Fruit fly (Drosophila melanogaster) whole organism, embryonic: ENCODE data around the gene CG12947.
A peak's percentile ranks its signal among the peaks of the same experiment; 100 is the strongest.

Source experiments
- Adf1 ChIP-seq: fragments of 200-800 bp; sonication (Bioruptor generic); IDR thresholded peaks from 2 replicates; pipeline ENCODE4 v1.3.6; 2022; ENCODE audit warnings: missing biosample characterization, missing genetic modification characterization
- Bgb ChIP-seq: fragments of 200-800 bp; sonication (Bioruptor generic); IDR thresholded peaks from 2 replicates; pipeline ENCODE4 v1.3.6; 2022; ENCODE audit warnings: missing biosample characterization, missing genetic modification characterization; ENCODE audit not compliant: partially characterized antibody
- CG11093 ChIP-seq: fragments of 200-800 bp; sonication (Bioruptor generic); IDR thresholded peaks from 3 replicates; pipeline ENCODE4 v1.3.6; 2022; ENCODE audit warnings: missing biosample characterization, missing genetic modification characterization
- CG11247 ChIP-seq: fragments of 200-800 bp; sonication (Bioruptor generic); IDR thresholded peaks from 2 replicates; pipeline ENCODE4 v1.3.6; 2022; ENCODE audit warnings: missing biosample characterization, missing genetic modification characterization
- CG11398 ChIP-seq: fragments of 200-800 bp; sonication (Bioruptor generic); optimal IDR thresholded peaks from 2 replicates; lab custom pipeline; 2016; ENCODE audit warnings: missing biosample characterization, missing genetic modification characterization
- CG12391 ChIP-seq: fragments of 200-800 bp; sonication (Bioruptor generic); optimal IDR thresholded peaks from 3 replicates; lab custom pipeline; 2018; ENCODE audit warnings: missing biosample characterization, mild to moderate bottlenecking, missing genetic modification characterization, moderate library complexity
- CG14441 ChIP-seq: fragments of 200-800 bp; sonication (Bioruptor generic); IDR thresholded peaks from 2 replicates; pipeline ENCODE4 v1.3.6; 2022; ENCODE audit warnings: missing biosample characterization, missing genetic modification characterization
- CG15269 ChIP-seq: fragments of 200-800 bp; sonication (Bioruptor generic); optimal IDR thresholded peaks from 2 replicates; lab custom pipeline; 2018; ENCODE audit warnings: missing biosample characterization, mild to moderate bottlenecking, missing genetic modification characterization, moderate library complexity
- CG1529 ChIP-seq: fragments of 200-800 bp; sonication (Bioruptor generic); optimal IDR thresholded peaks from 3 replicates; lab custom pipeline; 2018; ENCODE audit warnings: missing biosample characterization, missing genetic modification characterization
- CG18011 ChIP-seq: fragments of 200-800 bp; sonication (Bioruptor generic); optimal IDR thresholded peaks from 2 replicates; lab custom pipeline; 2017; ENCODE audit warnings: missing biosample characterization, missing genetic modification characterization, mild to moderate bottlenecking, moderate library complexity, missing genotype
- CG18476 ChIP-seq: fragments of 200-800 bp; sonication (Bioruptor generic); optimal IDR thresholded peaks from 2 replicates; lab custom pipeline; 2016; ENCODE audit warnings: missing biosample characterization, mild to moderate bottlenecking, missing genetic modification characterization
- CG2129 ChIP-seq: fragments of 200-800 bp; sonication (Bioruptor generic); IDR thresholded peaks from 2 replicates; pipeline ENCODE4 v1.3.6; 2022; ENCODE audit warnings: missing biosample characterization, missing genetic modification characterization; ENCODE audit not compliant: partially characterized antibody
- CG3407 ChIP-seq: fragments of 200-800 bp; sonication (Bioruptor generic); optimal IDR thresholded peaks from 2 replicates; lab custom pipeline; 2018; ENCODE audit warnings: missing biosample characterization, mild to moderate bottlenecking, missing genetic modification characterization
- CG34224 ChIP-seq: fragments of 200-800 bp; sonication (Bioruptor generic); IDR thresholded peaks from 3 replicates; pipeline ENCODE4 v1.3.6; 2022; ENCODE audit warnings: missing biosample characterization, missing genetic modification characterization; ENCODE audit not compliant: partially characterized antibody
- CG42726 ChIP-seq: fragments of 200-800 bp; sonication (Bioruptor generic); IDR thresholded peaks from 2 replicates; pipeline ENCODE4 v1.3.6; 2022; ENCODE audit warnings: missing biosample characterization, missing genetic modification characterization; ENCODE audit not compliant: partially characterized antibody
- CG7271 ChIP-seq: fragments of 200-800 bp; sonication (Bioruptor generic); optimal IDR thresholded peaks from 2 replicates; lab custom pipeline; 2018; ENCODE audit warnings: missing biosample characterization, mild to moderate bottlenecking, missing genetic modification characterization, moderate library complexity
- CG7357 ChIP-seq: fragments of 200-800 bp; sonication (Bioruptor generic); IDR thresholded peaks from 3 replicates; pipeline ENCODE4 v1.3.6; 2022; ENCODE audit warnings: missing biosample characterization, missing genetic modification characterization
- CG8388 ChIP-seq: fragments of 200-800 bp; sonication (Bioruptor generic); optimal IDR thresholded peaks from 2 replicates; lab custom pipeline; 2019; ENCODE audit warnings: missing biosample characterization, mild to moderate bottlenecking, missing genetic modification characterization, moderate library complexity
- CG9817 ChIP-seq: fragments of 200-800 bp; sonication (Bioruptor generic); optimal IDR thresholded peaks from 2 replicates; lab custom pipeline; 2018; ENCODE audit warnings: missing biosample characterization, mild to moderate bottlenecking, missing genetic modification characterization, moderate library complexity
- Chrac-16 ChIP-seq: fragments of 200-800 bp; sonication (Bioruptor generic); optimal IDR thresholded peaks from 3 replicates; lab custom pipeline; 2016; ENCODE audit warnings: missing biosample characterization, missing genetic modification characterization
- Dbx ChIP-seq: fragments of 200-800 bp; sonication (Bioruptor generic); IDR thresholded peaks from 3 replicates; pipeline ENCODE4 v1.3.6; 2022; ENCODE audit warnings: missing biosample characterization, missing genetic modification characterization
- HLH3B ChIP-seq: fragments of 200-800 bp; sonication (Bioruptor generic); IDR thresholded peaks from 2 replicates; pipeline ENCODE4 v1.3.6; 2022; ENCODE audit warnings: missing biosample characterization, missing genetic modification characterization
- Jarid2 ChIP-seq: fragments of 200-800 bp; sonication (Bioruptor generic); optimal IDR thresholded peaks from 3 replicates; lab custom pipeline; 2017; ENCODE audit warnings: mild to moderate bottlenecking, missing biosample characterization, missing genetic modification reagents, missing genetic modification characterization
- Max ChIP-seq: fragments of 200-800 bp; sonication (Bioruptor generic); optimal IDR thresholded peaks from 2 replicates; lab custom pipeline; 2016; ENCODE audit warnings: missing biosample characterization, mild to moderate bottlenecking, missing genetic modification characterization
- Nf-YC ChIP-seq: fragments of 200-800 bp; optimal IDR thresholded peaks from 3 replicates; lab custom pipeline; 2019; ENCODE audit warnings: missing biosample characterization, mild to moderate bottlenecking, missing genetic modification characterization, moderate library complexity
- Oli ChIP-seq: fragments of 200-800 bp; sonication (Bioruptor generic); optimal IDR thresholded peaks from 2 replicates; lab custom pipeline; 2018; ENCODE audit warnings: missing biosample characterization, mild to moderate bottlenecking, missing genetic modification characterization, moderate library complexity
- Rfx ChIP-seq: fragments of 200-800 bp; sonication (Bioruptor generic); IDR thresholded peaks from 2 replicates; pipeline ENCODE4 v1.3.6; 2022; ENCODE audit warnings: missing biosample characterization, missing genetic modification characterization
- Rx ChIP-seq: fragments of 200-800 bp; sonication (Bioruptor generic); IDR thresholded peaks from 2 replicates; pipeline ENCODE4 v1.3.6; 2022; ENCODE audit warnings: missing biosample characterization, missing genetic modification characterization
- Six4 ChIP-seq: fragments of 200-800 bp; sonication (Bioruptor generic); optimal IDR thresholded peaks from 2 replicates; lab custom pipeline; 2016; ENCODE audit warnings: missing biosample characterization, missing genetic modification characterization
- Spps ChIP-seq: fragments of 200-800 bp; sonication (Bioruptor generic); optimal IDR thresholded peaks from 2 replicates; lab custom pipeline; 2018; ENCODE audit warnings: missing biosample characterization, mild to moderate bottlenecking, missing genetic modification characterization
- Sry-δ ChIP-seq: fragments of 200-800 bp; sonication (Bioruptor generic); optimal IDR thresholded peaks from 2 replicates; lab custom pipeline; 2016; ENCODE audit warnings: missing biosample characterization, missing genetic modification characterization
- Tbp ChIP-seq: fragments of >200 bp; optimal IDR thresholded peaks from 2 replicates; lab custom pipeline; 2018; ENCODE audit warnings: missing biosample characterization, missing genetic modification characterization
- YL-1 ChIP-seq: fragments of 200-800 bp; sonication (Bioruptor generic); optimal IDR thresholded peaks from 3 replicates; lab custom pipeline; 2017; ENCODE audit warnings: missing biosample characterization, mild to moderate bottlenecking, missing genetic modification characterization
- bcd ChIP-seq: fragments of 200-800 bp; sonication (Bioruptor generic); optimal IDR thresholded peaks from 2 replicates; lab custom pipeline; 2017; ENCODE audit warnings: missing biosample characterization, mild to moderate bottlenecking, missing genetic modification characterization
- fu2 ChIP-seq: fragments of 200-800 bp; sonication (Bioruptor generic); optimal IDR thresholded peaks from 2 replicates; lab custom pipeline; 2016; ENCODE audit warnings: missing biosample characterization, missing genetic modification characterization
- hkb ChIP-seq, 2 experiments: fragments of 200-800 bp in 1 of 2; fragments of >200 bp in 1 of 2; sonication (Bioruptor generic) in 1 of 2; IDR thresholded peaks in 1 of 2; optimal IDR thresholded peaks in 1 of 2; 2 replicates each; pipeline versions ENCODE4 v1.3.6 to Lab custom; 2017 to 2022; ENCODE audit warnings: missing biosample characterization in 1 of 2, missing genetic modification characterization in 1 of 2
- nau ChIP-seq: fragments of 200-800 bp; sonication (Bioruptor generic); optimal IDR thresholded peaks from 3 replicates; lab custom pipeline; 2017; ENCODE audit warnings: missing biosample characterization, mild to moderate bottlenecking, missing genetic modification characterization, missing genetic modification reagents
- nerfin-1 ChIP-seq: fragments of 200-800 bp; sonication (Bioruptor generic); optimal IDR thresholded peaks from 3 replicates; lab custom pipeline; 2019; ENCODE audit warnings: missing biosample characterization, mild to moderate bottlenecking, missing genetic modification characterization, moderate library complexity
- pho ChIP-seq: fragments of 200-800 bp; sonication (Bioruptor generic); optimal IDR thresholded peaks from 2 replicates; lab custom pipeline; 2016; ENCODE audit warnings: missing biosample characterization, missing genetic modification characterization
- pita ChIP-seq: fragments of 200-800 bp; sonication (Bioruptor generic); optimal IDR thresholded peaks from 2 replicates; lab custom pipeline; 2017; ENCODE audit warnings: missing biosample characterization, mild to moderate bottlenecking, missing genetic modification characterization
- scrt ChIP-seq: fragments of 200-800 bp; sonication (Bioruptor generic); optimal IDR thresholded peaks from 2 replicates; lab custom pipeline; 2018; ENCODE audit warnings: missing biosample characterization, mild to moderate bottlenecking, missing genetic modification characterization, moderate library complexity
- ttk ChIP-seq: fragments of 200-800 bp; sonication (Bioruptor generic); IDR thresholded peaks from 2 replicates; pipeline ENCODE4 v2.1.2; 2022; ENCODE audit warnings: missing biosample characterization, missing genetic modification characterization
- twi ChIP-seq: fragments of 200-800 bp; optimal IDR thresholded peaks from 2 replicates; lab custom pipeline; 2019; ENCODE audit warnings: missing biosample characterization, mild to moderate bottlenecking, missing genetic modification characterization, moderate library complexity
- vfl ChIP-seq: fragments of 200-800 bp; sonication (Bioruptor generic); optimal IDR thresholded peaks from 2 replicates; lab custom pipeline; 2016; ENCODE audit warnings: missing biosample characterization, missing genetic modification characterization
- vnd ChIP-seq: fragments of 200-800 bp; sonication (Bioruptor generic); IDR thresholded peaks from 3 replicates; pipeline ENCODE4 v1.3.6; 2022; ENCODE audit warnings: missing biosample characterization, missing genetic modification characterization; ENCODE audit not compliant: partially characterized antibody
- wek ChIP-seq: fragments of 200-800 bp; sonication (Bioruptor generic); optimal IDR thresholded peaks from 3 replicates; lab custom pipeline; 2018; ENCODE audit warnings: missing biosample characterization, mild to moderate bottlenecking, missing genetic modification characterization, moderate library complexity
- wor ChIP-seq: fragments of 200-800 bp; sonication (Bioruptor generic); IDR thresholded peaks from 2 replicates; pipeline ENCODE4 v1.3.6; 2022; ENCODE audit warnings: missing biosample characterization, missing genetic modification characterization

The CG12947 gene

DNA sequence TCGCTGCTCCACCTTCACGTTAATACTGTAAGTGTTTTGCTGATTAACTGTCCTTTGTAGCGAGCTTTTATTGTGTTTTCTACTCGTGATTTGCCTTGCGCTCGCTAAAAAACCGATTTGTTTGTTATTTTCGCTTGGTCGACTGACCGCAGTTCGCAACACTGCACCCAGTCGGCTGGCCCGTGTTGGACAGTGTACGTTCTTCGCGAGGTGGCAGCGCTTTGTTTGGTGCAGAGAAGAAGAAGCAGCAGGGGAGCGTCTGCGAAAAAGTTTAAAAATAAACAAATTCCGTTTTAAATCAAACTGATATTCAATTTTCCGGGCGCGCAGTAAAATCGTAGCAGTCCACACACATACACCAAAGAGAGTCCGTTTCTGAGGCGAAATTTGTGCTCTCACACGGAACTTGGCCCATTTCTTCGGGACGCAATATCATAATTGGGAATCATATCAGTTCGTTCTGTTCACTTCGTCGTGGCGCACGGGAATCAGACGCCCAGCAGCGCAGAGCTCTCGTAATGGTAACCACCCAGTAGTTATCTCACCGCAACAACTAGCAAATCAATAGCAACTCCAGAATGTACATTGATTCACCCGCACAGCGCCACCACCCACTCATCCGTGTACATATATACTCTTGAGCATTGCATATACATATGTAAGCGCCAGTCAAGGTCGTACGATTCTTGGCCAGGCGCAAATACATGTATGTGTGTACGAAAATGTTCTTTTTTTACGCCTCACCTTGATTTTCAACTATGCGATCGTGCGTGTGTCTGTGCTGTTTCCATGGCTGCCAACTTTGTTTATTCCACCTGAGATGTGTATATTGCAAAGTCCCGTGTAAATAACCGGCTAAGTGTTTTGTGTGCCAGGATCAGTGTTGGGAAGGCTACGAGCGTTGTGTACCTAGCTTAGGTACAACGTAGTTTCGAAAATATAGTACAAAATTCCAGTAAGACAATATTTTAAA, 12.0 kb upstream of the CG12947 start, which contains the start of gene Naa80 (continued):
- TF ChIP-seq Dbx (peak; percentile 78), CG15269 (tag; lab: Kevin White, UChicago) (peak; percentile 38), CG1529 (GFP tag; lab: Kevin White, UChicago) (no peak), CG11398 (GFP tag; lab: Kevin White, UChicago) (peak; percentile 58), Nf-YC (tag; lab: Kevin White, UChicago) (peak; percentile 52), fu2 (peak; percentile 86), wek (GFP tag; lab: Kevin White, UChicago) (no peak), CG34224 (GFP tag; lab: Robert Waterston, UW) (peak; percentile 53; the same call in 2 of the 3 replicates), Sry-δ (GFP tag; lab: Kevin White, UChicago) (peak; percentile 54), pita (GFP tag; lab: Kevin White, UChicago) (no peak), hkb (optimal IDR thresholded peaks at IDR 0.05; lab: Kevin White, UChicago) (peak; percentile 81), hkb (GFP tag; IDR thresholded peaks at IDR 0.05; lab: Robert Waterston, UW) (peak; percentile 37; the same call in 1 of the 2 replicates), Spps (tag; lab: Kevin White, UChicago) (no peak), Six4 (GFP tag; lab: Kevin White, UChicago) (peak; percentile 1), Rx (GFP tag; lab: Robert Waterston, UW) (peak; percentile 70), twi (peak; percentile 5), CG11247 (GFP tag; lab: Robert Waterston, UW) (peak; percentile 79), vfl (peak; percentile 77), Max (GFP tag; lab: Kevin White, UChicago) (peak; percentile 57), Jarid2 (GFP tag; lab: Kevin White, UChicago) (no peak), ttk (peak; percentile 46), Bgb (peak; percentile 66), CG18011 (GFP tag; lab: Kevin White, UChicago) (peak; percentile 65), Oli (tag; lab: Kevin White, UChicago) (no peak), wor (no peak), pho (GFP tag; lab: Kevin White, UChicago) (peak; percentile 76), Tbp (GFP tag; lab: Kevin White, UChicago) (peak; percentile 9), CG2129 (no peak), CG11093 (GFP tag; lab: Robert Waterston, UW) (no peak), CG42726 (peak; percentile 65), CG7271 (tag; lab: Kevin White, UChicago) (no peak), YL-1 (peak; percentile 94), scrt (GFP tag; lab: Kevin White, UChicago) (no peak), bcd (GFP tag; lab: Kevin White, UChicago) (peak; percentile 58), Rfx (GFP tag; lab: Robert Waterston, UW) (peak; percentile 88), CG8388 (GFP tag; lab: Kevin White, UChicago) (peak; percentile 23), Adf1 (GFP tag; lab: Robert Waterston, UW) (peak; percentile 67), vnd (GFP tag; lab: Robert Waterston, UW) (no peak), CG18476 (peak; percentile 43), Chrac-16 (GFP tag; lab: Kevin White, UChicago) (peak; percentile 72), CG12391 (peak; percentile 38), nau (GFP tag; lab: Kevin White, UChicago) (no peak), HLH3B (GFP tag; lab: Robert Waterston, UW) (peak; percentile 58), CG9817 (tag; lab: Kevin White, UChicago) (peak; percentile 60), CG14441 (GFP tag; lab: Robert Waterston, UW) (peak; percentile 35; the same call in 1 of the 2 replicates), nerfin-1 (tag; lab: Kevin White, UChicago) (peak; percentile 21), CG3407 (GFP tag; lab: Kevin White, UChicago) (no peak), CG7357 (GFP tag; lab: Robert Waterston, UW) (no peak)
